Worm (Caenorhabditis elegans) whole organism, L2 larva: ENCODE results near the gene srh-122.

Source experiments
- C34F6.9 ChIP-seq: fragments of 150-350 bp; optimal IDR thresholded peaks from 2 replicates; lab custom pipeline; 2014; ENCODE audit warnings: missing biosample characterization, missing genetic modification characterization
- F13H6.1 ChIP-seq: sonication (generic microtip); optimal IDR thresholded peaks from 2 replicates; lab custom pipeline; 2016; ENCODE audit warnings: missing genetic modification characterization, missing compliant biosample characterization
- ZK546.5 ChIP-seq: sonication (generic microtip); optimal IDR thresholded peaks from 2 replicates; lab custom pipeline; 2017; ENCODE audit warnings: missing biosample characterization, missing genetic modification characterization
- alr-1 ChIP-seq: fragments of 150-350 bp; optimal IDR thresholded peaks from 2 replicates; lab custom pipeline; 2014; ENCODE audit warnings: missing biosample characterization, missing genetic modification characterization
- ceh-16 ChIP-seq: fragments of 150-350 bp; optimal IDR thresholded peaks from 2 replicates; lab custom pipeline; 2014; ENCODE audit warnings: missing biosample characterization, missing genetic modification characterization
- crh-2 ChIP-seq: sonication (generic microtip); optimal IDR thresholded peaks from 2 replicates; lab custom pipeline; 2017; ENCODE audit warnings: missing biosample characterization, missing genetic modification characterization
- dmd-4 ChIP-seq: sonication (generic microtip); optimal IDR thresholded peaks from 2 replicates; lab custom pipeline; 2017; ENCODE audit warnings: missing biosample characterization, missing genetic modification characterization
- elt-1 ChIP-seq: fragments of 150-350 bp; optimal IDR thresholded peaks from 2 replicates; lab custom pipeline; 2014; ENCODE audit warnings: missing biosample characterization, missing genetic modification characterization
- elt-3 ChIP-seq: sonication (generic microtip); optimal IDR thresholded peaks from 2 replicates; lab custom pipeline; 2017; ENCODE audit warnings: missing biosample characterization, missing genetic modification characterization
- fos-1 ChIP-seq: fragments of 150-350 bp; optimal IDR thresholded peaks from 2 replicates; lab custom pipeline; 2014; ENCODE audit warnings: missing biosample characterization, missing genetic modification characterization
- lin-39 ChIP-seq: fragments of 150-350 bp; optimal IDR thresholded peaks from 2 replicates; lab custom pipeline; 2014; ENCODE audit warnings: missing biosample characterization, missing genetic modification reagents, missing genetic modification characterization
- lsy-2 ChIP-seq, 2 experiments: fragments of 150-350 bp in 1 of 2; sonication (generic microtip) in 1 of 2; optimal IDR thresholded peaks; 2 replicates each; lab custom pipeline; 2014 to 2017; ENCODE audit warnings: missing biosample characterization in 2 of 2, missing genetic modification characterization in 2 of 2
- mab-5 ChIP-seq: fragments of 150-350 bp; optimal IDR thresholded peaks from 2 replicates; lab custom pipeline; 2014; ENCODE audit warnings: missing biosample characterization, missing genetic modification characterization
- mbf-1 ChIP-seq: sonication (generic microtip); optimal IDR thresholded peaks from 2 replicates; lab custom pipeline; 2017; ENCODE audit warnings: missing biosample characterization, missing genetic modification characterization
- mdl-1 ChIP-seq, 2 experiments: fragments of 150-350 bp in 1 of 2; sonication (generic microtip) in 1 of 2; optimal IDR thresholded peaks; 2 replicates each; lab custom pipeline; 2017; ENCODE audit warnings: missing biosample characterization in 2 of 2, missing genetic modification characterization in 2 of 2
- nhr-11 ChIP-seq: fragments of 150-350 bp; optimal IDR thresholded peaks from 2 replicates; lab custom pipeline; 2014; ENCODE audit warnings: missing biosample characterization, missing genetic modification characterization
- nhr-12 ChIP-seq: fragments of 150-350 bp; optimal IDR thresholded peaks from 2 replicates; lab custom pipeline; 2014; ENCODE audit warnings: missing biosample characterization, missing genetic modification characterization
- nhr-129 ChIP-seq: fragments of 150-350 bp; optimal IDR thresholded peaks from 2 replicates; lab custom pipeline; 2014; ENCODE audit warnings: missing biosample characterization, missing genetic modification characterization
- nhr-21 ChIP-seq: fragments of 150-350 bp; optimal IDR thresholded peaks from 2 replicates; lab custom pipeline; 2014; ENCODE audit warnings: missing biosample characterization, missing genetic modification characterization
- nhr-23 ChIP-seq: fragments of 150-350 bp; optimal IDR thresholded peaks from 2 replicates; lab custom pipeline; 2014; ENCODE audit warnings: missing biosample characterization, missing genetic modification reagents, missing genetic modification characterization
- nhr-237 ChIP-seq: fragments of 150-350 bp; optimal IDR thresholded peaks from 2 replicates; lab custom pipeline; 2014; ENCODE audit warnings: missing biosample characterization, missing genetic modification characterization
- nhr-25 ChIP-seq: fragments of 150-350 bp; sonication (generic microtip); optimal IDR thresholded peaks from 3 replicates; lab custom pipeline; 2014; ENCODE audit warnings: missing biosample characterization, missing genetic modification characterization
- nhr-6 ChIP-seq: fragments of 150-350 bp; optimal IDR thresholded peaks from 2 replicates; lab custom pipeline; 2014; ENCODE audit warnings: missing biosample characterization, missing genetic modification characterization
- nhr-77 ChIP-seq: fragments of 150-350 bp; optimal IDR thresholded peaks from 2 replicates; lab custom pipeline; 2014; ENCODE audit warnings: missing biosample characterization, missing genetic modification characterization
- peb-1 ChIP-seq: fragments of 150-350 bp; optimal IDR thresholded peaks from 2 replicates; lab custom pipeline; 2014; ENCODE audit warnings: missing biosample characterization, missing genetic modification characterization
- skn-1 ChIP-seq: sonication (generic microtip); optimal IDR thresholded peaks from 2 replicates; lab custom pipeline; 2017; ENCODE audit warnings: missing biosample characterization, missing genetic modification characterization
- sma-3 ChIP-seq: sonication (generic microtip); optimal IDR thresholded peaks from 2 replicates; lab custom pipeline; 2016; ENCODE audit warnings: missing genetic modification reagents, missing genetic modification characterization, missing compliant biosample characterization
- sma-9 ChIP-seq, 2 experiments: fragments of 150-350 bp in 1 of 2; sonication (generic microtip) in 1 of 2; optimal IDR thresholded peaks; 2 replicates each; lab custom pipeline; 2014 to 2016; ENCODE audit warnings: missing genetic modification characterization in 2 of 2, mild to moderate bottlenecking in 1 of 2, missing biosample characterization in 1 of 2, missing compliant biosample characterization in 1 of 2, missing genetic modification reagents in 1 of 2, moderate library complexity in 1 of 2
- snpc-4 ChIP-seq: fragments of 150-350 bp; optimal IDR thresholded peaks from 2 replicates; lab custom pipeline; 2014; ENCODE audit warnings: missing biosample characterization, missing genetic modification characterization
- unc-39 ChIP-seq: fragments of 150-350 bp; optimal IDR thresholded peaks from 2 replicates; lab custom pipeline; 2014; ENCODE audit warnings: missing biosample characterization, missing genetic modification characterization
- unc-55 ChIP-seq: fragments of 150-350 bp; sonication (generic microtip); optimal IDR thresholded peaks from 3 replicates; lab custom pipeline; 2014; ENCODE audit warnings: missing biosample characterization, missing genetic modification reagents, missing genetic modification characterization
- unc-62 ChIP-seq: fragments of 150-350 bp; optimal IDR thresholded peaks from 2 replicates; lab custom pipeline; 2014; ENCODE audit warnings: missing biosample characterization, missing genetic modification reagents, missing genetic modification characterization
- zag-1 ChIP-seq: fragments of 150-350 bp; optimal IDR thresholded peaks from 2 replicates; lab custom pipeline; 2014; ENCODE audit warnings: missing biosample characterization, missing genetic modification characterization
- ztf-4 ChIP-seq: fragments of 150-350 bp; optimal IDR thresholded peaks from 2 replicates; lab custom pipeline; 2014; ENCODE audit warnings: missing biosample characterization, missing genetic modification characterization

Gene srh-122

DNA sequence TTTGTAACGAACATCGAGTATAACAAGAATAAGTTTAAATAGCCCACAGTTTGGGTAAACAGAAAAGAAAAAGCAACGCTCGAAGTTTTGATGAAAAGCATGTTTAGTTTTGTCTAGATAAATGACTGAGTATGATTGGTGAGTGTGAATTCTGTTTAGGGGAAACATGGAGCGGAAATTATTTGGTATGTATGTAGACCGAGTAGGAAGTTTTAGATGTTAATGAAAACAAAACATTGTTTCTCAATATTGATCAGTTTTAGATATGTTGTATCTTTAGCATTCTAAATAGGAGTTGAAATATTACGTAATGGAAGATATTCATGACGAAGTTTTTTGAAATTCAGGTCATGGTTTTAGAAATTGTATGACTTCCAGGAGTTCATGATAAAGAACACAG, 34.8 kb upstream of the srh-122 start, which contains the start of gene srbc-63:
TSS of gene srbc-63 (minus strand) at position 101 of the 400 bp plus-strand sequence.
- TF ChIP-seq nhr-237 (no peak), nhr-129 (tag; lab: Kevin White, UChicago) (no peak), nhr-6 (tag; lab: Kevin White, UChicago) (no peak), sma-3 (no peak), nhr-12 (tag; lab: Kevin White, UChicago) (no peak), nhr-11 (tag; lab: Kevin White, UChicago) (no peak), lin-39 (tag; lab: Kevin White, UChicago) (no peak), zag-1 (tag; lab: Kevin White, UChicago) (no peak), nhr-23 (no peak), skn-1 (tag; lab: Kevin White, UChicago) (no peak), unc-62 (no peak), unc-55 (GFP tag; lab: Kevin White, UChicago) (no peak), F13H6.1 (tag; lab: Kevin White, UChicago) (no peak), crh-2 (tag; lab: Kevin White, UChicago) (no peak), nhr-21 (tag; lab: Kevin White, UChicago) (no peak), lsy-2 (tag; optimal IDR thresholded peaks at IDR 0.05; lab: Kevin White, UChicago) (no peak), ZK546.5 (tag; lab: Kevin White, UChicago) (no peak), peb-1 (no peak)

DNA sequence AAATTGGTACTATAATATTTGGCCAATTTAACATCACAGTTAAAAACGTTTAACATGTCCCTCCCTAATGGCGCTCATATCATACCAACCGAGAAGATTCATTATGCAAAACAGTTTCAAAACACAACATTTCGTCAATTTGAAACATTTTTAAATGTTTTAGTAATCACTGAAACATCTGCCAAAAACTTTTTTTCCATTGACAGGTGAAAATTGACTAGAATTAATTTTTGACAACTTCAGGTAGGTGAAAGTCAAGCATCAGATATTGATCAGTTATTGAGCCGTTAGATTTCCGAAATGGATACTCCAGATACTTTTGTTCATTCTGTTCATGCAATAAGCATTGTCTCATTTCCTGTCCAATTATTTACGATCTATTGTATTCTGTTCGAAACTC, 29.1 kb upstream of the srh-122 start, which contains the start of gene srh-257:
TSS of gene srh-257 (plus strand) at position 301 of the 400 bp plus-strand sequence.
- TF ChIP-seq nhr-129 (tag; lab: Kevin White, UChicago) (no peak), mab-5 (tag; lab: Kevin White, UChicago) (no peak), ztf-4 (tag; lab: Kevin White, UChicago) (no peak), dmd-4 (tag; lab: Kevin White, UChicago) (no peak), unc-39 (tag; lab: Kevin White, UChicago) (no peak), nhr-6 (tag; lab: Kevin White, UChicago) (no peak), elt-1 (tag; lab: Kevin White, UChicago) (no peak), skn-1 (tag; lab: Kevin White, UChicago) (no peak), nhr-25 (no peak), nhr-77 (tag; lab: Kevin White, UChicago) (no peak)
- TF ChIP-seq, all 48 proteins: peak for 0

DNA sequence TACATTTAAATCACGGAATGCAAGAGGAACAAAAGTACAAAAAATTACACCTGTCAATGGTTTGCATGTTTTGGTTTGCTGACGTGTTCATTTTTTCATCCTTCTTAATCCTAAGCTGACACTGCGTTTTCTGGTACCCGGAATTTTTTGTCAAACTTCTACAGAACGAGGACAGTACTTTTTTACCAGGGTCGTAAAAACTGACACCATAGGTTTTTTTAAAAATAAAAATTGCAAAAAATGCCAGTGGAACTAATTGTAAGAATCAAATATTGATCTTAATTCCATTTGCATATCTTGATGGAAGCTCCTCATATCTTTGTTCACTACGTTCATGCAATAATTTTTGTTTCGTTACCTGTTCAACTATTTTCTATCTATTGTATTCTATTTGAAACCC, 27.1 kb upstream of the srh-122 start, which contains the start of gene srh-258:
TSS of gene srh-258 (plus strand) at position 301 of the 400 bp plus-strand sequence.
- no peak for TF ChIP-seq alr-1
- no peak for TF ChIP-seq mdl-1 (tag; optimal IDR thresholded peaks at IDR 0.05; lab: Kevin White, UChicago)
- TF ChIP-seq elt-3 (tag; lab: Kevin White, UChicago) = no peak
- no peak for TF ChIP-seq F13H6.1 (tag; lab: Kevin White, UChicago)
- TF ChIP-seq peb-1 = no peak
- TF ChIP-seq ceh-16 (tag; lab: Kevin White, UChicago) = no peak
- TF ChIP-seq unc-62 = no peak
- no peak for TF ChIP-seq unc-39 (tag; lab: Kevin White, UChicago)
- TF ChIP-seq C34F6.9 (tag; lab: Kevin White, UChicago) = no peak
- no peak for TF ChIP-seq mbf-1 (tag; lab: Kevin White, UChicago)
- no peak for TF ChIP-seq zag-1 (tag; lab: Kevin White, UChicago)
- no peak for TF ChIP-seq nhr-21 (tag; lab: Kevin White, UChicago)
- TF ChIP-seq sma-9 (GFP tag; optimal IDR thresholded peaks at IDR 0.05; lab: Kevin White, UChicago) = no peak
- no peak for TF ChIP-seq sma-9 (tag; optimal IDR thresholded peaks at IDR 0.05; lab: Kevin White, UChicago)
- no peak for TF ChIP-seq nhr-237

DNA sequence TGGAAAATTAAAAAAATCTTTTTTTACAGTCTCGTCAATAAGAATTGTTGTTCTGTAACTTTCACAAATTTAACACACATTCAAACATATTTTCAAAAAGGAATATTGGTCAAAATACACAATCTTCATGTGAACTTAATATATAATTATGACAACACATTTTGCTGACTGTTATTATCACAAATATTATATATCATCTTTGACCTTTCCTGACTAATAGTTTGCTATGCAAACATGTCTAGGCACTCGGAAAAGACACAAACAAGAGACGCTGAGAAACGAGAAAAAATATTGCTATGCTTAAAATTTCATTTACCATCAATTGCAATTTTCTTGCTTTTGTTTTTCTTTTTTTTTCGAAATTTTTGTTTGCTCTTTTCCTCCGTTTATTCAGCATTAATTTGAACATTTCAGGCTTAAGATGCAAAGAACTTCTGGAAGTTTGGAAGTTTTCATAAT, 24.1 kb upstream of the srh-122 start, which contains the start of gene fbxa-135:
TSS of gene fbxa-135 (plus strand) at position 409 of the 459 bp plus-strand sequence.
- TF ChIP-seq mab-5 (tag; lab: Kevin White, UChicago) (no peak), C34F6.9 (tag; lab: Kevin White, UChicago) (no peak), fos-1 (tag; lab: Kevin White, UChicago) (peak; percentile 16)

DNA sequence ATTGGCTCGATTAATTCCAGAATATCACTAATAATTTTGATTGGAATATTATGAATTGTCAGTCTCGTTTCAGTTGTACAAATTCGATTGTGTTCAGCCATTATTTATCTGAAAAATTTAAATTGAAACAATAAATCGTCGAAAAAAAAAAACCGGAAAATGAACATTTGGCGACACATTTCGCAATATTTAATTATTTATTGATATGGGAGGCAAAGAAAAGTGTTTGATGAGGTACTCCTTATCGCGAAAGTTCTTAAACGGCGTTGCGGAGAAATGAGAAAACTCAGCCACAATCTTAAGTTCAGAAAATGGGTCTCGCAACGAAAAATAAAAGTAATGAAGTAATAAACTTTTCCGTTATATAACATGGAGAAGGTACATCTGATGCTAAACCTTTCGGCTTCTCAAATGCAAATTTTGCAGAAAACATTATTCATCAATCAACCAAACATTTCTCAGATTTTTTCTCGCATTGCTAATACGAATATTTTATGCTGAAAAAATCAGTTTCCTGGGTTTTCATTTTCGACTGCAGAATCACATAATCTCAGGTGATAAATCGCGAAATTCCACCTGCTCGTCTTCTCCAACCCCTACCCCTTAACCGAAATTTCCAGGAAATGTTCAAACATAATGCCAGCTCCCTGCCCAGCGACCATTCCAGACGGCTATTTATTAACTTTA, 22.0 kb upstream of the srh-122 start, which contains the start of the genes T06E6.15 and sri-7:
TSS of gene T06E6.15 (minus strand) at position 101 of the 687 bp plus-strand sequence.
TSS of gene sri-7 (plus strand) at position 637 of the 687 bp plus-strand sequence.
- TF ChIP-seq snpc-4 (tag; lab: Kevin White, UChicago) (no peak), lin-39 (tag; lab: Kevin White, UChicago) (no peak), fos-1 (tag; lab: Kevin White, UChicago) (peak; percentile 33)
- TF ChIP-seq, all 48 proteins: peak for 1
